Fruit fly (Drosophila melanogaster) whole organism, wandering third instar larva: ENCODE data around the gene CG5199.

Source experiments
- Hnf4 ChIP-seq: fragments of 200-800 bp; sonication (Bioruptor generic); optimal IDR thresholded peaks from 2 replicates; lab custom pipeline; 2016; ENCODE audit warnings: missing biosample characterization, mild to moderate bottlenecking, missing genetic modification characterization
- Hr78 ChIP-seq: fragments of >200 bp; optimal IDR thresholded peaks from 2 replicates; lab custom pipeline; 2017; ENCODE audit warnings: missing biosample characterization, missing genetic modification characterization
- OdsH ChIP-seq: fragments of 200-800 bp; sonication (Bioruptor generic); optimal IDR thresholded peaks from 2 replicates; lab custom pipeline; 2016; ENCODE audit warnings: missing biosample characterization, mild to moderate bottlenecking, missing genetic modification characterization
- Sp1 ChIP-seq: fragments of 200-800 bp; sonication (Bioruptor generic); optimal IDR thresholded peaks from 3 replicates; lab custom pipeline; 2019; ENCODE audit warnings: missing biosample characterization, mild to moderate bottlenecking, missing genetic modification characterization, moderate library complexity
- dl ChIP-seq, 2 experiments: fragments of 175-275, 200-275 bp in 1 of 2; fragments of 200-275 bp in 1 of 2; sonication (Bioruptor generic); optimal IDR thresholded peaks; lab custom pipeline; 2018; ENCODE audit warnings: mild to moderate bottlenecking in 2 of 2, missing biosample characterization in 2 of 2, missing genetic modification characterization in 2 of 2, moderate library complexity in 2 of 2; ENCODE audit not compliant: partially characterized antibody in 2 of 2, insufficient read depth in 1 of 2
- dsf ChIP-seq: sonication (Bioruptor generic); optimal IDR thresholded peaks from 2 replicates; lab custom pipeline; 2016; ENCODE audit warnings: missing biosample characterization, missing genetic modification characterization, borderline replicate concordance
- fru ChIP-seq: fragments of 200-800 bp; sonication (Bioruptor generic); optimal IDR thresholded peaks from 3 replicates; lab custom pipeline; 2016; ENCODE audit warnings: missing biosample characterization, mild to moderate bottlenecking, missing genetic modification characterization
- h ChIP-seq: fragments of 200-800 bp; sonication (Bioruptor generic); optimal IDR thresholded peaks from 3 replicates; lab custom pipeline; 2016; ENCODE audit warnings: missing biosample characterization, mild to moderate bottlenecking, missing genetic modification characterization
- lola ChIP-seq: fragments of >200 bp; optimal IDR thresholded peaks from 2 replicates; lab custom pipeline; 2017; ENCODE audit warnings: missing biosample characterization, missing genetic modification characterization
- sv ChIP-seq: fragments of 200-800 bp; sonication (Bioruptor generic); optimal IDR thresholded peaks from 3 replicates; lab custom pipeline; 2016; ENCODE audit warnings: missing biosample characterization, missing genetic modification characterization
- usp ChIP-seq: fragments of >200 bp; optimal IDR thresholded peaks from 2 replicates; lab custom pipeline; 2017; ENCODE audit warnings: missing biosample characterization, missing genetic modification characterization

dm6 chr3L:20497124-20497996, 44.7 kb upstream of the CG5199 start, which contains the start of gene CG32425:
- TF ChIP-seq lola (GFP tag; lab: Kevin White, UChicago) (no peak), fru (GFP tag; lab: Kevin White, UChicago) (peak; percentile 25), sv (no peak), h (GFP tag; lab: Kevin White, UChicago) (peak; percentile 24), OdsH (GFP tag; lab: Kevin White, UChicago) (no peak), usp (GFP tag; lab: Kevin White, UChicago) (no peak), Hr78 (GFP tag; lab: Kevin White, UChicago) (no peak), dsf (GFP tag; lab: Kevin White, UChicago) (no peak), dl (GFP tag; optimal IDR thresholded peaks at IDR 0.05; lab: Kevin White, UChicago; ENCODE audit: insufficient read depth in 1 of 2, partially characterized antibody in 2 of 2) (no peak), Sp1 (GFP tag; lab: Kevin White, UChicago) (no peak), Hnf4 (GFP tag; lab: Kevin White, UChicago) (no peak)
